Fruit fly (Drosophila melanogaster): ENCODE data around the gene CG4194.
A peak's percentile ranks its signal among the peaks of the same experiment; 100 is the strongest.

- TF ChIP-seq Gug (GFP tag; IDR thresholded peaks at IDR 0.05) (peak; percentile 95), esn (GFP tag; optimal IDR thresholded peaks at IDR 0.05) (peak; percentile 93), fkh (GFP tag; optimal IDR thresholded peaks at IDR 0.05) (peak; percentile 84), achi (GFP tag; optimal IDR thresholded peaks at IDR 0.05) (peak; percentile 93), Sox14 (GFP tag; optimal IDR thresholded peaks at IDR 0.05) (peak; percentile 95), Hr38 (GFP tag; optimal IDR thresholded peaks at IDR 0.05) (peak; percentile 86), CG10669 (GFP tag; optimal IDR thresholded peaks at IDR 0.05) (peak; percentile 90)
Observed at dm6 chrX:2050070-2050899, 18.1 kb upstream of the CG4194 start, which contains the start of gene moody.

All from whole organism, prepupa.